Worm (Caenorhabditis elegans) whole organism, dauer: ENCODE results near the gene F28C10.3.

ENCODE experiments used
- unc-62 ChIP-seq: sonication (generic microtip); optimal IDR thresholded peaks from 2 replicates; lab custom pipeline; 2017; ENCODE audit warnings: missing biosample characterization, missing genetic modification reagents, missing genetic modification characterization

F28C10.3 gene

ce11 chrX:535728-536127, at the start of gene F28C10.3:
Gene F28C10.3, minus strand, starts transcription at chrX:535828.
- TF ChIP-seq unc-62 (GFP tag; lab: Kevin White, UChicago) = no peak

DNA sequence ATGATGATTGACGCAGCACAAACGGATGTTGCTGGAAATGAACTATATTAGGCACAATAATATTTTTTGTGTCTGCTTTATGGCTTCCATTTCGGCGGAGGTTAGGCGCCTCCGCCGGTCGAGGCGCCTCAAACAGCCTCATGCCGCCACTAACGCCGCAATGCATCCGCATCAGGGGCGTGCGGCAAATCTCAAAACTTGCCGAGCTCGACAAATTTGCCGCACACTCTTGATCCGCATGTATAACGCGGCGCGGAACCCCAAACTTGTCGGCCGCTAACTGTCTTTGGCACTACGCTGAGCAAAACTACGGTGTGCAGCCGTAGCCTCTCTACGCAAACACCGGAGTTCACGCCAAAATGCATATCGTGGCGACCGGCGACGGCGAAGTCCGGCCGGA, 46.1 kb upstream of the F28C10.3 start:
- no peak for TF ChIP-seq unc-62 (GFP tag; lab: Kevin White, UChicago)

- TF ChIP-seq unc-62 (GFP tag; lab: Kevin White, UChicago) = no peak
Measured at ce11 chrX:575084-575483, 39.5 kb upstream of the F28C10.3 start.

- TF ChIP-seq unc-62 (GFP tag; lab: Kevin White, UChicago) = no peak
Measured at ce11 chrX:573270-573669, 37.6 kb upstream of the F28C10.3 start.

DNA sequence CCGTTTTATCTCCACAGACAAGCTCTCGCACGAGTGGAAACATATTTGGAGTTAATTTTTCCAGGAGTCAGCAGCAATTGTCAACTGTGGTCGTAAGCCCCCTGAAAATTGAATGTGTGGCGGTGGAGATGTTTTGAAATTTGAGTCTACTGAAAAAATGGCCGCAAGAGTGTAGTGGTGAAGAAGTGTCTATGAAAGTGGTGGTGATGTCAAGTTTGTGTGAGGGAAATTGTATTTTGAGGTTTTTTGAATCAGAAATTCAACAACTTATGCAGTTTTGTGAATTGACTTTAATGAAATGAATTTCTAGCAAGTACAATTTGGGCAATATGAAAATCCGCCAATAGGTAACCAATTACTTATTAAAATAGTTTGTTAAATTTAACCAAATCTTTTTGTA, 37.0 kb upstream of the F28C10.3 start, which contains the start of gene mrp-2:
mrp-2 (minus strand) TSS at position 101 of the 400 bp plus-strand sequence.
- TF ChIP-seq unc-62 (GFP tag; lab: Kevin White, UChicago) = no peak

DNA sequence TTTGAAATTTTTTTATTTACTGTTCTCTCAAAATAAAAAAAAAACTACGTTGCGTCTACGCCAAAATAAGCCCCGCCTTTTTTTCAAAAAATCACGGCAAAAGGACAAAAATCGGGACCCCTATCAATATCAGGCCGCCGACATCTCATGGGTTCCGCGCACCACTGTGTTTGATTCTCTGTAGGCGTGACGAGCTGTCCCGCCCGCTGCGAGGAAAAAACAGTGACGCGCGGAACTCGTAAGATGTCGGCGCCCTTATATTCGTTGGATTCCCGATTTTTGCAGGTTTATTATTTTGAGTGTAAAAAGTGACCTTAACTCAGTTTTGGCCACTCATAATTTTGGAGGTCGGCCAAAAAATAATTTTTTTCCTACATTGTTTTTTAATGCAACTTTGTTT, 35.7 kb upstream of the F28C10.3 start:
- no peak for TF ChIP-seq unc-62 (GFP tag; lab: Kevin White, UChicago)

DNA sequence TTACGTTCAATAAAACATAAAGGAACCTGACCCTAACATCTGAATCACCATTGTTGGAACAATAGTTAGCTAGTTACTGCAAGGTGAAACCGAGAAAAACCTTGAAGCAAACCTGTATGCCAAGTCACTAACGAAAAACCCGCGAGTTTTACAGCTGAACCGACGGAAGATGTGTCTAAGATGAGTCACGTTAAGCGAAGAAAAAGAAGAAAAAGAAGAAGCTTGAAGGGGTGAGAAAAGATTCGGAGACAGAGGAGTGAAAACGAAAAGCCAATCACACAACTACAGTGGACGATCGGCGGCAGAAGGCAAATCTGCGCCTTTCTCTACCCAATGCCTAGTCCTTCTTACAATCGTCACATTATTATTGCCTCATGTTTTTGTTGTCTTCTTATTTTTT, 22.2 kb upstream of the F28C10.3 start, which contains the start of gene nas-38:
nas-38 (plus strand) TSS at position 301 of the 400 bp plus-strand sequence.
- TF ChIP-seq unc-62 (GFP tag; lab: Kevin White, UChicago) = no peak

DNA sequence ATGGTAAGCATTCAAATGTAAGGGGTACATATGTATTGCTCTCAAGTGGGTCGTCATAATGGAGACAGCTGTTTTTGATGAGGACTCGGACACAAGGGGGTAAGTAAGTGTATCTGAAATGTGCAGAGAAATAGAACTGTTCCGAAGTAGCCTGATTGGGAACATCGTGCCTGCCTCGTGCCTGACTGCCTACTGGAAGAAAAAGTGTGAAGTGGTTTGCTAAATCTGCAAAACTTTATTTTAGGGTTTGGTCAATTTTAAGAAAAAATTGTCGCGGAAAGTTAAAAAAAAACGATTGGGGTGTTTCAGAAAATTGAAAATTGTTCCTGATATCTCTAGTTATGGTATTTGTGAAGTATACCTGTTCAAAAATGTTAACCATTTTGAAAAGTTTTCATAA, 21.6 kb upstream of the F28C10.3 start, which contains the start of gene hlh-19:
hlh-19 (minus strand) TSS at position 101 of the 400 bp plus-strand sequence.
- TF ChIP-seq unc-62 (GFP tag; lab: Kevin White, UChicago) = no peak

DNA sequence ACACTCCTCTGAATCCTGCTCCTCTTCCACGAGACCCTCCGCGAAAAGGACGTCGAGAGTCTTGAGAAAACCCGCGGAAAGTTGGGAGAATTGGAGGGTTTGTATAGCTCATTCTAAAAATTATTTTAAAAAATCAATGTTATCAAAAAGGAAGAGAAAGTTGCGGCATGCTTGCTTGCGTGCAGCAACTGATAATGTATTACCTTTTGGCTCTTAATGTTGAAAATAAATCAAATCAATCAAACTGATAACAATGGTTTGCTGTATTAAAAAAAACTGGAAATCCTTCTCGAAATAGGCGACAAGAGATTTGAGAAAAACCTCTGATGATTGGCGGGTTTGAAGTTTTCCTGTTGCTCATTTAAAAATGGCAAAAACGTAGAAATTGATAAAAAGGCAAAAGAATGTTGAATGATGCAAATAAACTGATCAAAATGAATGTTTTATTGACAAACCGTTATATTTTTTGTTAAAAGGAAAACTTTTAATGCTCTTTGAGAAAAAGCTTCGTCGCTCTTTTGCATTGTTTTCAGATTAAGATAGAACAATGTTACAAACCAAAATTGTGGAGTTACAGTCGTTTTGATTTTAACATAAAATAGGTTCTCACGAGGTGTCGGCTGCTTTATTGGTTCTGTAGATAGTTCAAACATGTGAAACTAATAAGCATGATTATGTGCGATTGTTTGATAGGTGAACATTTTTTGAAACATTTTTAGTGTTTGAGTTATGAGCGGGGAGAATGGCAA, 19.6 kb upstream of the F28C10.3 start:
- TF ChIP-seq unc-62 (GFP tag; lab: Kevin White, UChicago) = no peak

ce11 chrX:553875-554274, 18.2 kb upstream of the F28C10.3 start, which contains the start of gene F57C12.6:
Gene F57C12.6, minus strand, starts transcription at chrX:553975.
- TF ChIP-seq unc-62 (GFP tag; lab: Kevin White, UChicago) = no peak

DNA sequence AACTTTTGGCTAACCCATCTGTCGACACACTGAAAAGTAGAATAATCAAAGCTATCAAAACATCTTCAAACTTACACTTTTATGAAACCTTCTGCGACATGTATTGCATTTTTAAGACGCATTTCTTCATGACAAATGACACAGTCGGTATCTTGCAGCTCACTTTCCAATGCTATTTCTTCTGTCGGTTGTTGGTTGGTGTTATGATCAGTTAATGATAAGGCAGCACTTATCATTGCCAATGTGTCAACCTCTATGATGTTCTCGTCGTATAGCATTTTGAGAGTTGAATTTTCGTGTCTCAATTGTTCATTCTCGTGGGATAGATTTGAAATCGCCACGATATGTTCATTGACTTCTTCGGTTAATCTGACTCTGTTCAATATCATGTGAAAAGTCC, 17.8 kb upstream of the F28C10.3 start:
- no peak for TF ChIP-seq unc-62 (GFP tag; lab: Kevin White, UChicago)

DNA sequence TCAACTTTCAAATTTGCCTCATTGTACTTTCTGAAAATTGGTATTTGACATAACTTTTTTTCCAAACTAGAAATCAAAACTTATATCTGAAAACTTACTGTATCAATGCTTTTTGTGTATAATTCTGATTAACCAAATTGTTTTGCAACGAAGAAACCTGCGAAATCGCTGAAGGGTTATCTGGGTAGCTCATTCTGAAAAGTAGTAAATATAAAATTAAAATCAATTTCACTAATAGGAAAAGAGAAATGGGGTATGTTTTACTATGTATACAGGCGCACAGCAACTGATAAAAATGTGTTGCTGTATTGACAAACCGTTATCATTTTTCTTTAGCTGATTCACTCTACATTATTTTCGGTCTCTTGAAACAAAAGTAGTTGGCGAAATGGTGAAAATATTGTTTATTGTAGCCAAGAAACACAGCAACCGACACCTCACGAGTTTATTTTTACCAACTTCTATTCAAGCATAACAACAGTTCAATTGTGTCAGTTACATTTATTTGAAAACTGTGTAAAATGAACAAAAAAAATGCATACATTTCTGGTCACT, 15.6 kb upstream of the F28C10.3 start, which contains the start of gene F57C12.2:
F57C12.2 (minus strand) TSS at position 218 of the 555 bp plus-strand sequence.
- no peak for TF ChIP-seq unc-62 (GFP tag; lab: Kevin White, UChicago)

DNA sequence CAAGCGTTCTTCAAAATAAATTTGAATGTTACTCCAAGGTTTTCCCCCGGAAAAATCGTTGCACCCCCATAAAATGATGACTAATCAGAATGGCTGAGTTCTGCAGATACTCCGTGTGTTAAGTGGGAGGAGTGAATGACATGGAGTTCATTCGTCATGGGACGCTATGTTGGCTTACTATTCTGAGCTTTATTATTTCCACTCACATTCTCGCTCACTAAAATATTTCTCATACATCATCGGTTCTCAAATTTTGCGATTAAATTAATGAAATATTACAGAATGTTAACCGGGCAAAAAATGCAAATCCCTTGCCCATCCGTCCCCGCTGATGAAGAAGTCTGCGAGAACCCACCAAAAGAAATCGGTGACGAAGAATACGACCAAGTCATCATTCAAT, 7.2 kb upstream of the F28C10.3 start, which contains the start of gene F28C10.1:
F28C10.1 (plus strand) TSS at position 301 of the 400 bp plus-strand sequence.
- no peak for TF ChIP-seq unc-62 (GFP tag; lab: Kevin White, UChicago)

DNA sequence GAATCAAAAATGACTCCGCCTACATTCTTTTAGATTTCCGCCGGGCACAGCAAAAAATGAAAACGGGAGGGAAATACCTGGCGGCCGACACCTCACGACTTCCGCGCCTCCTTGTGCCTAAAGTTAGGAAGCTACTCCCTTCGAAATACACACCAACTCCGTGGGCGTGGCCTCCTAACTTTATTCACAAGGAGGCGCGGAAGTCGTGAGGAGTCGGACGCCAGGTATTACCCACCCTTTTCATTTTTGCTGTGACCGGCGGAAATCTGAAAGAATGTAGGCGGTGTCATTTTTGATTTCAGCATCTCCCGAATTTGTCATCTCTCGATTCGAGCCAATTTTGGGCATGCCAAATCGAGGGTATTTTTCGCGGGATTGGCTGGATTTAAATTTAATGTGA, 2.5 kb upstream of the F28C10.3 start:
- TF ChIP-seq unc-62 (GFP tag; lab: Kevin White, UChicago) = no peak

- TF ChIP-seq unc-62 (GFP tag; lab: Kevin White, UChicago) = no peak
Measured at ce11 chrX:536365-536764, 737 bp upstream of the F28C10.3 start.

ce11 chrX:530909-531308, 4.7 kb downstream of the F28C10.3 start, which contains the start of gene B0310.6:
Gene B0310.6, minus strand, starts transcription at chrX:531009.
- no peak for TF ChIP-seq unc-62 (GFP tag; lab: Kevin White, UChicago)
